Worm (Caenorhabditis elegans): ENCODE data around the gene F42A6.2.

DNA sequence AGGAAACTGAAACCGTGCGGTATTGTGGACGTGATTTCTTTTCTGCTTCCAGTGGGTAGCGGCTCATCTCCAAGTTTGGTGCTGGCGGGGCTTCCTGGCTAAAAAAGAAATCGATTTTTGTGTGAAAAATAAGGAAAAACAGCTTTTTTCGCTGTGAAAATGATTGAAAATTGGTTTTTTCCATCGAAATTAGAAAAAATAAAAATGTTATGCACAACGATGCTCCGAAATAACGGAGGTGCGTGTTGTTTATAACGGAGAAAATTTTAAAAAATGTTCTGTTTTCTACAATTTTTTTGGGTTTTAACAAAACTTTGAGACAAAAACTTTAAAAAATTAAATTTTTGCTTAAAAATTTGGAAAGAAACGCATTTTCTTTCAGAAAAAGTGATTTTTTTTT is 41.9 kb downstream of the F42A6.2 start:
- TF ChIP-seq snpc-4 (tag; optimal IDR thresholded peaks at IDR 0.05) (no peak), elt-3 (tag; optimal IDR thresholded peaks at IDR 0.05) (no peak), nhr-28 (tag; optimal IDR thresholded peaks at IDR 0.05) (no peak), lsy-2 (tag; optimal IDR thresholded peaks at IDR 0.05) (no peak), lin-13 (tag; optimal IDR thresholded peaks at IDR 0.05) (no peak), pha-4 (tag; optimal IDR thresholded peaks at IDR 0.05) (no peak), nhr-76 (tag; optimal IDR thresholded peaks at IDR 0.05) (no peak), ceh-39 (tag; optimal IDR thresholded peaks at IDR 0.05) (no peak)

Measured in whole organism, mixed stage, embryonic.